Fruit fly (Drosophila melanogaster) whole organism, prepupa: Measurements from ENCODE around the gene CG9154.

Experiments used
- Blimp-1 ChIP-seq: fragments of 200-800 bp; sonication (Bioruptor generic); optimal IDR thresholded peaks from 3 replicates; lab custom pipeline; 2017; ENCODE audit warnings: missing biosample characterization, missing genetic modification characterization, mild to moderate bottlenecking, moderate library complexity, missing genetic modification reagents
- CG10631 ChIP-seq: fragments of 200-800 bp; sonication (Bioruptor generic); optimal IDR thresholded peaks from 2 replicates; lab custom pipeline; 2016; ENCODE audit warnings: missing biosample characterization, missing genetic modification characterization
- CG10669 ChIP-seq: fragments of 200-800 bp; sonication (Bioruptor generic); optimal IDR thresholded peaks from 3 replicates; lab custom pipeline; 2018; ENCODE audit warnings: missing biosample characterization, mild to moderate bottlenecking, missing genetic modification characterization, moderate library complexity
- CG11902 ChIP-seq: fragments of 200-800 bp; sonication (Bioruptor generic); optimal IDR thresholded peaks from 3 replicates; lab custom pipeline; 2016; ENCODE audit warnings: missing biosample characterization, missing genetic modification characterization
- CG1621 ChIP-seq: fragments of 200-800 bp; sonication (Bioruptor generic); optimal IDR thresholded peaks from 3 replicates; lab custom pipeline; 2018; ENCODE audit warnings: missing biosample characterization, mild to moderate bottlenecking, missing genetic modification characterization
- CG34406 ChIP-seq: fragments of 200-800 bp; sonication (Bioruptor generic); optimal IDR thresholded peaks from 3 replicates; lab custom pipeline; 2016; ENCODE audit warnings: missing biosample characterization, missing genetic modification characterization
- CG3919 ChIP-seq: fragments of 200-800 bp; sonication (Bioruptor generic); optimal IDR thresholded peaks from 3 replicates; lab custom pipeline; 2016; ENCODE audit warnings: missing biosample characterization, missing genetic modification characterization
- CG4318 ChIP-seq: fragments of 200-800 bp; sonication (Bioruptor generic); optimal IDR thresholded peaks from 3 replicates; lab custom pipeline; 2017; ENCODE audit warnings: missing biosample characterization, mild to moderate bottlenecking, missing genetic modification characterization
- CG6163 ChIP-seq: fragments of 200-800 bp; sonication (Bioruptor generic); IDR thresholded peaks from 3 replicates; pipeline ENCODE4 v1.3.6; 2022; ENCODE audit warnings: missing biosample characterization, missing genetic modification characterization
- CG6276 ChIP-seq: fragments of 200-800 bp; sonication (Bioruptor generic); optimal IDR thresholded peaks from 2 replicates; lab custom pipeline; 2017; ENCODE audit warnings: missing biosample characterization, mild to moderate bottlenecking, missing genetic modification characterization
- CG6792 ChIP-seq: fragments of 200-800 bp; sonication (Bioruptor generic); optimal IDR thresholded peaks from 3 replicates; lab custom pipeline; 2016; ENCODE audit warnings: missing biosample characterization, missing genetic modification characterization
- CG6808 ChIP-seq: fragments of 200-800 bp; sonication (Bioruptor generic); optimal IDR thresholded peaks from 3 replicates; lab custom pipeline; 2017; ENCODE audit warnings: missing biosample characterization, missing genetic modification characterization, mild to moderate bottlenecking, moderate library complexity, missing genetic modification reagents
- CG7368 ChIP-seq: fragments of 200-800 bp; sonication (Bioruptor generic); optimal IDR thresholded peaks from 3 replicates; lab custom pipeline; 2016; ENCODE audit warnings: missing biosample characterization, missing genetic modification characterization
- CG8319 ChIP-seq: fragments of 200-800 bp; sonication (Bioruptor generic); optimal IDR thresholded peaks from 3 replicates; lab custom pipeline; 2016; ENCODE audit warnings: missing biosample characterization, missing genetic modification characterization
- CG9139 ChIP-seq: fragments of 200-800 bp; sonication (Bioruptor generic); optimal IDR thresholded peaks from 3 replicates; lab custom pipeline; 2017; ENCODE audit warnings: missing biosample characterization, mild to moderate bottlenecking, missing genetic modification characterization
- Eip75B ChIP-seq: fragments of 200-800 bp; sonication (Bioruptor generic); optimal IDR thresholded peaks from 3 replicates; lab custom pipeline; 2016; ENCODE audit warnings: missing biosample characterization, missing genetic modification characterization
- Eip78C ChIP-seq: fragments of 200-800 bp; sonication (Bioruptor generic); peaks from one replicate; lab custom pipeline; 2016; ENCODE audit warnings: missing biosample characterization, missing genetic modification characterization
- Eip93F ChIP-seq: fragments of 200-800 bp; sonication (Bioruptor generic); optimal IDR thresholded peaks from 2 replicates; lab custom pipeline; 2016; ENCODE audit warnings: missing biosample characterization, mild to moderate bottlenecking, missing genetic modification characterization
- Ets21C ChIP-seq: fragments of 200-800 bp; sonication (Bioruptor generic); optimal IDR thresholded peaks from 3 replicates; lab custom pipeline; 2016; ENCODE audit warnings: missing biosample characterization, missing genetic modification characterization
- Ets96B ChIP-seq: fragments of 200-800 bp; optimal IDR thresholded peaks from 2 replicates; lab custom pipeline; 2019; ENCODE audit warnings: missing biosample characterization, mild to moderate bottlenecking, missing genetic modification characterization, moderate library complexity
- Gug ChIP-seq: fragments of 200-800 bp; sonication (Bioruptor generic); IDR thresholded peaks from 2 replicates; pipeline ENCODE4 v1.3.6; 2022; ENCODE audit warnings: missing biosample characterization, missing genetic modification characterization
- Hr38 ChIP-seq: sonication (Bioruptor generic); optimal IDR thresholded peaks from 2 replicates; lab custom pipeline; 2016; ENCODE audit warnings: missing biosample characterization, missing genetic modification characterization
- Hr39 ChIP-seq: fragments of 200-800 bp; sonication (Bioruptor generic); optimal IDR thresholded peaks from 2 replicates; lab custom pipeline; 2016; ENCODE audit warnings: missing biosample characterization, missing genetic modification characterization
- Hr4 ChIP-seq: fragments of 200-800 bp; sonication (Bioruptor generic); optimal IDR thresholded peaks from 3 replicates; lab custom pipeline; 2016; ENCODE audit warnings: missing biosample characterization, missing genetic modification characterization
- Met ChIP-seq: fragments of 200-800 bp; sonication (Bioruptor generic); optimal IDR thresholded peaks from 3 replicates; lab custom pipeline; 2016; ENCODE audit warnings: missing biosample characterization, missing genetic modification characterization
- OdsH ChIP-seq: fragments of 200-800 bp; sonication (Bioruptor generic); optimal IDR thresholded peaks from 3 replicates; lab custom pipeline; 2016; ENCODE audit warnings: missing biosample characterization, missing genetic modification characterization
- Smox ChIP-seq: fragments of 200-800 bp; sonication (Bioruptor generic); optimal IDR thresholded peaks from 3 replicates; lab custom pipeline; 2016; ENCODE audit warnings: missing biosample characterization, missing genetic modification characterization
- Sox102F ChIP-seq: fragments of 200-800 bp; sonication (Bioruptor generic); optimal IDR thresholded peaks from 2 replicates; lab custom pipeline; 2016; ENCODE audit warnings: missing biosample characterization, mild to moderate bottlenecking, missing genetic modification characterization
- Sox14 ChIP-seq: fragments of 200-800 bp; sonication (Bioruptor generic); optimal IDR thresholded peaks from 3 replicates; lab custom pipeline; 2016; ENCODE audit warnings: missing biosample characterization, missing genetic modification characterization
- Sox15 ChIP-seq: fragments of 200-800 bp; sonication (Bioruptor generic); optimal IDR thresholded peaks from 3 replicates; lab custom pipeline; 2016; ENCODE audit warnings: missing biosample characterization, missing genetic modification characterization
- achi ChIP-seq: fragments of 200-800 bp; sonication (Bioruptor generic); optimal IDR thresholded peaks from 3 replicates; lab custom pipeline; 2016; ENCODE audit warnings: missing biosample characterization, missing genetic modification characterization
- cyc ChIP-seq: fragments of 200-800 bp; sonication (Bioruptor generic); optimal IDR thresholded peaks from 3 replicates; lab custom pipeline; 2016; ENCODE audit warnings: missing biosample characterization, missing genetic modification characterization
- dac ChIP-seq: fragments of 200-800 bp; sonication (Bioruptor generic); optimal IDR thresholded peaks from 2 replicates; lab custom pipeline; 2017; ENCODE audit warnings: missing biosample characterization, mild to moderate bottlenecking, missing genetic modification characterization
- dsx ChIP-seq: fragments of 200-800 bp; optimal IDR thresholded peaks from 3 replicates; lab custom pipeline; 2019; ENCODE audit warnings: missing biosample characterization, mild to moderate bottlenecking, missing genetic modification characterization, moderate library complexity; ENCODE audit not compliant: poor library complexity, severe bottlenecking
- eg ChIP-seq: fragments of 200-800 bp; sonication (Bioruptor generic); IDR thresholded peaks from 3 replicates; pipeline ENCODE4 v1.3.6; 2022; ENCODE audit warnings: missing biosample characterization, missing genetic modification characterization
- fkh ChIP-seq: fragments of 200-800 bp; sonication (Bioruptor generic); optimal IDR thresholded peaks from 3 replicates; lab custom pipeline; 2017; ENCODE audit warnings: missing biosample characterization, mild to moderate bottlenecking, missing genetic modification characterization, moderate library complexity
- lz ChIP-seq: fragments of 200-800 bp; sonication (Bioruptor generic); optimal IDR thresholded peaks from 3 replicates; lab custom pipeline; 2016; ENCODE audit warnings: missing biosample characterization, missing genetic modification characterization
- net ChIP-seq: fragments of 200-800 bp; sonication (Bioruptor generic); optimal IDR thresholded peaks from 3 replicates; lab custom pipeline; 2016; ENCODE audit warnings: missing biosample characterization, missing genetic modification characterization
- pdm3 ChIP-seq: fragments of 200-800 bp; sonication (Bioruptor generic); optimal IDR thresholded peaks from 3 replicates; lab custom pipeline; 2016; ENCODE audit warnings: missing biosample characterization, missing genetic modification characterization
- salr ChIP-seq, 2 experiments: fragments of 200-800 bp; sonication (Bioruptor generic); optimal IDR thresholded peaks; 3 replicates each; lab custom pipeline; 2016 to 2018; ENCODE audit warnings: missing biosample characterization in 2 of 2, missing genetic modification characterization in 2 of 2, mild to moderate bottlenecking in 1 of 2
- spab ChIP-seq: fragments of 200-800 bp; sonication (Bioruptor generic); optimal IDR thresholded peaks from 2 replicates; lab custom pipeline; 2017; ENCODE audit warnings: missing biosample characterization, mild to moderate bottlenecking, missing genetic modification characterization, missing genetic modification reagents
- ss ChIP-seq, 2 experiments: fragments of 200-800 bp; sonication (Bioruptor generic); optimal IDR thresholded peaks; 2 replicates in 1 of 2; 3 replicates in 1 of 2; lab custom pipeline; 2017 to 2018; ENCODE audit warnings: mild to moderate bottlenecking in 2 of 2, missing biosample characterization in 2 of 2, missing genetic modification characterization in 2 of 2, moderate library complexity in 1 of 2
- svp ChIP-seq: fragments of 200-800 bp; sonication (Bioruptor generic); peaks from one replicate; lab custom pipeline; 2016; ENCODE audit warnings: missing biosample characterization, missing genetic modification characterization
- vri ChIP-seq: fragments of 200-800 bp; sonication (Bioruptor generic); optimal IDR thresholded peaks from 3 replicates; lab custom pipeline; 2016; ENCODE audit warnings: missing biosample characterization, mild to moderate bottlenecking, missing genetic modification characterization

CG9154 gene

dm6 chr2L:6100202-6100689 lies 29.8 kb upstream of the CG9154 start, which contains the start of gene stai (continued):
- TF ChIP-seq CG1621 (tag; lab: Kevin White, UChicago) = peak; percentile 24
- no peak for TF ChIP-seq CG11902 (GFP tag; lab: Kevin White, UChicago)
- no peak for TF ChIP-seq CG10669
- TF ChIP-seq Smox (GFP tag; lab: Kevin White, UChicago) = no peak
- TF ChIP-seq net = peak; percentile 41
- TF ChIP-seq CG34406 (GFP tag; lab: Kevin White, UChicago) = no peak
- TF ChIP-seq Met (GFP tag; lab: Kevin White, UChicago) = peak; percentile 17
- peak; percentile 88 for TF ChIP-seq Blimp-1
- TF ChIP-seq cyc (GFP tag; lab: Kevin White, UChicago) = no peak
- TF ChIP-seq CG6276 (GFP tag; lab: Kevin White, UChicago) = peak; percentile 17
- peak; percentile 42 for TF ChIP-seq Eip75B
- TF ChIP-seq CG4318 (GFP tag; lab: Kevin White, UChicago) = no peak
- no peak for TF ChIP-seq spab (GFP tag; lab: Kevin White, UChicago)

dm6 chr2L:6099270-6099644 lies 28.8 kb upstream of the CG9154 start:
- TF ChIP-seq Met (GFP tag; lab: Kevin White, UChicago) = peak; percentile 33
- TF ChIP-seq Eip78C (GFP tag; lab: Kevin White, UChicago) = peak; percentile 63
- TF ChIP-seq Sox14 (GFP tag; lab: Kevin White, UChicago) = peak; percentile 54
- no peak for TF ChIP-seq CG10631 (GFP tag; lab: Kevin White, UChicago)

- TF ChIP-seq CG6163 (GFP tag; lab: Robert Waterston, UW) (no peak), dsx (GFP tag; lab: Kevin White, UChicago) (no peak), CG11902 (GFP tag; lab: Kevin White, UChicago) (no peak), CG8319 (GFP tag; lab: Kevin White, UChicago) (no peak), Ets21C (GFP tag; lab: Kevin White, UChicago) (no peak), Met (GFP tag; lab: Kevin White, UChicago) (no peak), Smox (GFP tag; lab: Kevin White, UChicago) (no peak), ss (GFP tag; optimal IDR thresholded peaks at IDR 0.05; lab: Kevin White, UChicago) (no peak), CG9139 (GFP tag; lab: Kevin White, UChicago) (no peak), svp (GFP tag; lab: Kevin White, UChicago) (peak; percentile 96), Blimp-1 (no peak), dac (GFP tag; lab: Kevin White, UChicago) (no peak), Sox15 (no peak), Eip93F (no peak), Hr4 (GFP tag; lab: Kevin White, UChicago) (no peak), CG6808 (no peak), lz (GFP tag; lab: Kevin White, UChicago) (peak; percentile 14), Sox102F (no peak), eg (GFP tag; lab: Robert Waterston, UW) (no peak; the same call in 2 of the 3 replicates), cyc (GFP tag; lab: Kevin White, UChicago) (no peak), CG6792 (no peak), CG7368 (no peak), Hr38 (GFP tag; lab: Kevin White, UChicago) (no peak), spab (GFP tag; lab: Kevin White, UChicago) (no peak), achi (GFP tag; lab: Kevin White, UChicago) (no peak), salr (GFP tag; optimal IDR thresholded peaks at IDR 0.05; lab: Kevin White, UChicago) (no peak), CG10669 (no peak), Gug (GFP tag; lab: Robert Waterston, UW) (no peak), OdsH (GFP tag; lab: Kevin White, UChicago) (no peak), CG1621 (tag; lab: Kevin White, UChicago) (peak; percentile 49), Hr39 (GFP tag; lab: Kevin White, UChicago) (no peak), vri (GFP tag; lab: Kevin White, UChicago) (no peak), pdm3 (GFP tag; lab: Kevin White, UChicago) (no peak), CG3919 (GFP tag; lab: Kevin White, UChicago) (no peak), CG34406 (GFP tag; lab: Kevin White, UChicago) (no peak), net (no peak), fkh (GFP tag; lab: Kevin White, UChicago) (peak; percentile 38), CG10631 (GFP tag; lab: Kevin White, UChicago) (no peak), Ets96B (tag; lab: Kevin White, UChicago) (no peak), Sox14 (GFP tag; lab: Kevin White, UChicago) (peak; percentile 47)
Observed at dm6 chr2L:6098479-6099269, 28.2 kb upstream of the CG9154 start, which contains the start of gene CG9175. Gene CG9175, minus strand, starts transcription at chr2L:6098966.
